Worm (Caenorhabditis elegans) whole organism, mixed stage, embryonic: ENCODE results near the gene Y38E10A.17.

Experiments used
- M03D4.4 ChIP-seq: sonication (generic microtip); optimal IDR thresholded peaks from 2 replicates; lab custom pipeline; 2017; ENCODE audit warnings: mild to moderate bottlenecking, missing genetic modification characterization, missing compliant biosample characterization
- bed-3 ChIP-seq: fragments of 200-800 bp; sonication (Bioruptor generic); optimal IDR thresholded peaks from 3 replicates; lab custom pipeline; 2018; ENCODE audit warnings: mild to moderate bottlenecking, missing genetic modification characterization, moderate library complexity, missing compliant biosample characterization
- blmp-1 ChIP-seq: fragments of 150-350 bp; optimal IDR thresholded peaks from 2 replicates; lab custom pipeline; 2014; ENCODE audit warnings: missing biosample characterization, missing genetic modification characterization
- ceh-39 ChIP-seq: fragments of 150-350 bp; optimal IDR thresholded peaks from 2 replicates; lab custom pipeline; 2014; ENCODE audit warnings: missing biosample characterization, missing genetic modification characterization
- ceh-43 ChIP-seq: fragments of 200-800 bp; sonication (Bioruptor generic); optimal IDR thresholded peaks from 2 replicates; lab custom pipeline; 2018; ENCODE audit warnings: mild to moderate bottlenecking, missing genetic modification characterization, moderate library complexity, missing compliant biosample characterization
- ceh-83 ChIP-seq: fragments of 200-800 bp; sonication (Bioruptor generic); optimal IDR thresholded peaks from 2 replicates; lab custom pipeline; 2018; ENCODE audit warnings: mild to moderate bottlenecking, missing genetic modification characterization, missing compliant biosample characterization
- ces-1 ChIP-seq: fragments of 150-350 bp; optimal IDR thresholded peaks from 2 replicates; lab custom pipeline; 2014; ENCODE audit warnings: missing biosample characterization, missing genetic modification reagents, missing genetic modification characterization
- cnd-1 ChIP-seq: fragments of 200-800 bp; sonication (Bioruptor generic); optimal IDR thresholded peaks from 2 replicates; lab custom pipeline; 2018; ENCODE audit warnings: mild to moderate bottlenecking, missing genetic modification characterization, missing compliant biosample characterization
- drap-1 ChIP-seq: fragments of 200-800 bp; sonication (Bioruptor generic); optimal IDR thresholded peaks from 3 replicates; lab custom pipeline; 2018; ENCODE audit warnings: mild to moderate bottlenecking, missing genetic modification characterization, missing compliant biosample characterization
- elt-1 ChIP-seq: sonication (generic microtip); optimal IDR thresholded peaks from 2 replicates; lab custom pipeline; 2017; ENCODE audit warnings: missing genetic modification characterization, mild to moderate bottlenecking, missing compliant biosample characterization, antibody characterized with exemption, moderate library complexity, borderline replicate concordance; ENCODE audit not compliant: insufficient read depth
- elt-3 ChIP-seq: fragments of 150-350 bp; optimal IDR thresholded peaks from 2 replicates; lab custom pipeline; 2014; ENCODE audit warnings: missing biosample characterization, missing genetic modification characterization
- flh-1 ChIP-seq: fragments of 200-800 bp; sonication (Bioruptor generic); optimal IDR thresholded peaks from 2 replicates; lab custom pipeline; 2018; ENCODE audit warnings: mild to moderate bottlenecking, missing genetic modification characterization, moderate library complexity, missing compliant biosample characterization
- ham-2 ChIP-seq: fragments of 200-800 bp; sonication (Bioruptor generic); optimal IDR thresholded peaks from 2 replicates; lab custom pipeline; 2018; ENCODE audit warnings: mild to moderate bottlenecking, missing genetic modification characterization, missing compliant biosample characterization
- hlh-1 ChIP-seq: fragments of 150-350 bp; optimal IDR thresholded peaks from 2 replicates; lab custom pipeline; 2014; ENCODE audit warnings: missing biosample characterization, missing genetic modification reagents, missing genetic modification characterization
- lin-13 ChIP-seq: fragments of 150-350 bp; optimal IDR thresholded peaks from 2 replicates; lab custom pipeline; 2014; ENCODE audit warnings: missing biosample characterization, missing genetic modification characterization
- lin-32 ChIP-seq: fragments of 200-800 bp; sonication (Bioruptor generic); optimal IDR thresholded peaks from 2 replicates; lab custom pipeline; 2018; ENCODE audit warnings: mild to moderate bottlenecking, missing genetic modification characterization, missing compliant biosample characterization
- lsy-2 ChIP-seq: fragments of 150-350 bp; optimal IDR thresholded peaks from 2 replicates; lab custom pipeline; 2014; ENCODE audit warnings: missing biosample characterization, missing genetic modification characterization
- mab-5 ChIP-seq: fragments of 150-350 bp; optimal IDR thresholded peaks from 2 replicates; lab custom pipeline; 2014; ENCODE audit warnings: missing biosample characterization, missing genetic modification characterization
- mep-1 ChIP-seq: fragments of 150-350 bp; optimal IDR thresholded peaks from 2 replicates; lab custom pipeline; 2017; ENCODE audit warnings: missing biosample characterization, missing genetic modification reagents, missing genetic modification characterization, inconsistent platforms
- mls-2 ChIP-seq: sonication (generic microtip); optimal IDR thresholded peaks from 2 replicates; lab custom pipeline; 2016; ENCODE audit warnings: mild to moderate bottlenecking, missing genetic modification characterization, moderate library complexity, missing compliant biosample characterization
- nhr-237 ChIP-seq: fragments of 150-350 bp; optimal IDR thresholded peaks from 2 replicates; lab custom pipeline; 2014; ENCODE audit warnings: missing biosample characterization, missing genetic modification characterization
- nhr-76 ChIP-seq: sonication (generic microtip); optimal IDR thresholded peaks from 2 replicates; lab custom pipeline; 2017; ENCODE audit warnings: missing biosample characterization, missing genetic modification characterization
- pha-4 ChIP-seq: fragments of 150-350 bp; optimal IDR thresholded peaks from 2 replicates; lab custom pipeline; 2018; ENCODE audit warnings: missing biosample characterization, missing genetic modification reagents, missing genetic modification characterization
- sem-2 ChIP-seq: fragments of 200-800 bp; sonication (Bioruptor generic); optimal IDR thresholded peaks from 2 replicates; lab custom pipeline; 2018; ENCODE audit warnings: mild to moderate bottlenecking, missing genetic modification characterization, missing compliant biosample characterization
- snpc-4 ChIP-seq: fragments of 150-350 bp; optimal IDR thresholded peaks from 2 replicates; lab custom pipeline; 2014; ENCODE audit warnings: missing biosample characterization, missing genetic modification characterization
- sptf-1 ChIP-seq: sonication (generic microtip); optimal IDR thresholded peaks from 2 replicates; lab custom pipeline; 2017; ENCODE audit warnings: mild to moderate bottlenecking, missing genetic modification characterization, moderate library complexity, missing compliant biosample characterization
- tbx-8 ChIP-seq: fragments of 200-800 bp; sonication (Bioruptor generic); optimal IDR thresholded peaks from 2 replicates; lab custom pipeline; 2018; ENCODE audit warnings: mild to moderate bottlenecking, missing genetic modification characterization, moderate library complexity, missing compliant biosample characterization
- unc-120 ChIP-seq: sonication (generic microtip); optimal IDR thresholded peaks from 2 replicates; lab custom pipeline; 2017; ENCODE audit warnings: missing genetic modification characterization, missing compliant biosample characterization; ENCODE audit not compliant: poor library complexity, severe bottlenecking
- unc-39 ChIP-seq: fragments of 150-350 bp; optimal IDR thresholded peaks from 2 replicates; lab custom pipeline; 2014; ENCODE audit warnings: missing biosample characterization, missing genetic modification characterization
- unc-62 ChIP-seq: fragments of 150-350 bp; optimal IDR thresholded peaks from 2 replicates; lab custom pipeline; 2014; ENCODE audit warnings: missing biosample characterization, missing genetic modification reagents, missing genetic modification characterization
- zip-8 ChIP-seq: fragments of 150-350 bp; optimal IDR thresholded peaks from 2 replicates; lab custom pipeline; 2014; ENCODE audit warnings: missing biosample characterization, missing genetic modification characterization
- ztf-11 ChIP-seq: fragments of 150-350 bp; optimal IDR thresholded peaks from 2 replicates; lab custom pipeline; 2014; ENCODE audit warnings: missing biosample characterization, missing genetic modification characterization

Gene Y38E10A.17

ce11 chrII:12670877-12671864, 36.6 kb upstream of the Y38E10A.17 start:
- TF ChIP-seq lin-13 (no peak), sem-2 (GFP tag; lab: Kevin White, UChicago) (no peak), ces-1 (GFP tag; lab: Kevin White, UChicago) (no peak), bed-3 (no peak), lsy-2 (tag; lab: Kevin White, UChicago) (no peak), tbx-8 (GFP tag; lab: Kevin White, UChicago) (no peak), elt-3 (tag; lab: Kevin White, UChicago) (no peak), snpc-4 (no peak), nhr-237 (no peak), ceh-39 (tag; lab: Kevin White, UChicago) (no peak), ceh-83 (no peak), zip-8 (tag; lab: Kevin White, UChicago) (no peak), mab-5 (tag; lab: Kevin White, UChicago) (no peak), hlh-1 (no peak), unc-39 (no peak)

DNA sequence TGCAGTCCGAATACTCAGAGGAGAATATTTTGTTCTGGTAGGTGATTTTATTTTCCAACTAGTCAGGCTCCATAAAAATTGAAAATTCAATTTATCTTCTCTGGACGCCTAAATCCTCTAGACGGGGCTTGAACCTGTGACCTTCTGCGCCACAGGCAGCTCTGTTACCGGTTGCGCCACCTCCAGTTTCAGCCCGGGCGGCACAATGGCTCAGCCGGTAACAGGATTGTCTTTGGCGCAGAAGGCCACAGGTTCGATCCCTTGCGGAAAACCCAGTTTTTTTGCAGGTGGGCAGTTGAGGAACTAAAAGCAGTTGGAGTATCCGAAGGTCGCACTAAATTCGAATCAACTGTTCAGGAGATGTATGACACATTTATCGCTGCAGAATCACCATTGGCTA, 35.3 kb upstream of the Y38E10A.17 start:
- TF ChIP-seq cnd-1 (tag; lab: Kevin White, UChicago), result no peak
- no peak for TF ChIP-seq blmp-1 (tag; lab: Kevin White, UChicago)
- no peak for TF ChIP-seq ztf-11 (tag; lab: Kevin White, UChicago)
- no peak for TF ChIP-seq mls-2 (tag; lab: Kevin White, UChicago)
- TF ChIP-seq lin-13, result no peak
- TF ChIP-seq elt-1, result no peak
- no peak for TF ChIP-seq mep-1 (tag; lab: Kevin White, UChicago)
- no peak for TF ChIP-seq pha-4 (tag; lab: Kevin White, UChicago)
- no peak for TF ChIP-seq flh-1 (GFP tag; lab: Kevin White, UChicago)
- no peak for TF ChIP-seq ham-2 (GFP tag; lab: Kevin White, UChicago)
- TF ChIP-seq elt-3 (tag; lab: Kevin White, UChicago), result no peak
- no peak for TF ChIP-seq sptf-1 (tag; lab: Kevin White, UChicago)
- TF ChIP-seq snpc-4, result no peak
- no peak for TF ChIP-seq lsy-2 (tag; lab: Kevin White, UChicago)
- TF ChIP-seq sem-2 (GFP tag; lab: Kevin White, UChicago), result no peak
- TF ChIP-seq unc-62 (GFP tag; lab: Kevin White, UChicago), result no peak
- no peak for TF ChIP-seq nhr-76 (tag; lab: Kevin White, UChicago)
- no peak for TF ChIP-seq zip-8 (tag; lab: Kevin White, UChicago)
- no peak for TF ChIP-seq ceh-43 (GFP tag; lab: Kevin White, UChicago)

DNA sequence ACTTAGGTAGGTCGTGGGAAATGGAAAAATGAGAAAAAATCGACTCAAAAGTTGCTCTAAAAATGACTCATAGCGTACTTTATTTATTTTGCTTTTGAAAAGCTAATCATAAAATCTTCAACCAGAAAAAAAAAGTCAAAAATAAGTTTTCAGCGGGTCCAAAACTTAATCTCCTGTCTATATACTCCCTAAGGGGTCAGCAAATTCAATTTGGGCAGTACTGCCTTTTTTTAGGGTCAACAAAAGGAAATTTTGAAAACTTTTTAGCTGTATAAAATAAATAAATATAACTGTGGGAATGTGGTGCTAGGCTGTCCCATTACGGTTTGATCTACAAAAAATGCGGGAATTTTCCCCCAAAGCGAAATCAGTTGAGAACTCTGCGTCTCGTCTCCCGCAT, 34.7 kb upstream of the Y38E10A.17 start:
- TF ChIP-seq unc-39 (no peak), sem-2 (GFP tag; lab: Kevin White, UChicago) (no peak), ceh-39 (tag; lab: Kevin White, UChicago) (no peak), ztf-11 (tag; lab: Kevin White, UChicago) (no peak), elt-1 (no peak), drap-1 (GFP tag; lab: Kevin White, UChicago) (no peak), ceh-83 (no peak), ham-2 (GFP tag; lab: Kevin White, UChicago) (no peak)

- no peak for TF ChIP-seq ces-1 (GFP tag; lab: Kevin White, UChicago)
- TF ChIP-seq ceh-83, result no peak
- no peak for TF ChIP-seq ceh-43 (GFP tag; lab: Kevin White, UChicago)
- no peak for TF ChIP-seq M03D4.4
- TF ChIP-seq elt-1, result no peak
- no peak for TF ChIP-seq unc-39
- TF ChIP-seq snpc-4, result no peak
- no peak for TF ChIP-seq flh-1 (GFP tag; lab: Kevin White, UChicago)
- no peak for TF ChIP-seq nhr-76 (tag; lab: Kevin White, UChicago)
- TF ChIP-seq drap-1 (GFP tag; lab: Kevin White, UChicago), result no peak
- no peak for TF ChIP-seq unc-62 (GFP tag; lab: Kevin White, UChicago)
- TF ChIP-seq zip-8 (tag; lab: Kevin White, UChicago), result no peak
- TF ChIP-seq unc-120 (tag; lab: Kevin White, UChicago), result no peak
- no peak for TF ChIP-seq lin-32
- TF ChIP-seq bed-3, result no peak
- no peak for TF ChIP-seq sptf-1 (tag; lab: Kevin White, UChicago)
- TF ChIP-seq hlh-1, result no peak
- no peak for TF ChIP-seq blmp-1 (tag; lab: Kevin White, UChicago)
- no peak for TF ChIP-seq elt-3 (tag; lab: Kevin White, UChicago)
- TF ChIP-seq, all 35 proteins: peak for 0
These were observed 34.3 kb upstream of the Y38E10A.17 start for ce11 chrII:12668874-12669273.
